Worm (Caenorhabditis elegans) whole organism, L2 larva: Measurements from ENCODE around the gene trh-1.

ENCODE experiments used
- R02D3.7 ChIP-seq: fragments of 150-350 bp; optimal IDR thresholded peaks from 2 replicates; lab custom pipeline; 2014; ENCODE audit warnings: missing biosample characterization, missing genetic modification characterization
- ceh-16 ChIP-seq: fragments of 150-350 bp; optimal IDR thresholded peaks from 2 replicates; lab custom pipeline; 2014; ENCODE audit warnings: missing biosample characterization, missing genetic modification characterization
- lin-13 ChIP-seq: fragments of 150-350 bp; optimal IDR thresholded peaks from 2 replicates; lab custom pipeline; 2014; ENCODE audit warnings: missing biosample characterization, missing genetic modification reagents, missing genetic modification characterization
- skn-1 ChIP-seq: sonication (generic microtip); optimal IDR thresholded peaks from 2 replicates; lab custom pipeline; 2017; ENCODE audit warnings: missing biosample characterization, missing genetic modification characterization
- unc-62 ChIP-seq: fragments of 150-350 bp; optimal IDR thresholded peaks from 2 replicates; lab custom pipeline; 2014; ENCODE audit warnings: missing biosample characterization, missing genetic modification reagents, missing genetic modification characterization
- zag-1 ChIP-seq: fragments of 150-350 bp; optimal IDR thresholded peaks from 2 replicates; lab custom pipeline; 2014; ENCODE audit warnings: missing biosample characterization, missing genetic modification characterization

- no peak for TF ChIP-seq unc-62 (GFP tag; lab: Kevin White, UChicago)
- no peak for TF ChIP-seq skn-1
- no peak for TF ChIP-seq lin-13
- TF ChIP-seq R02D3.7 (tag; lab: Kevin White, UChicago) = no peak
- TF ChIP-seq zag-1 (tag; lab: Kevin White, UChicago) = no peak
- no peak for TF ChIP-seq ceh-16 (tag; lab: Kevin White, UChicago)
Measured at ce11 chrIV:17368292-17368691, at the start of gene trh-1.
